Worm (Caenorhabditis elegans) whole organism, late embryonic: Measurements from ENCODE around the gene gtbp-1.

ENCODE experiments used
- C08G9.2 ChIP-seq: sonication (generic microtip); optimal IDR thresholded peaks from 2 replicates; lab custom pipeline; 2016; ENCODE audit warnings: mild to moderate bottlenecking, missing genetic modification characterization, moderate library complexity, missing compliant biosample characterization
- K02D7.2 ChIP-seq: sonication (generic microtip); optimal IDR thresholded peaks from 2 replicates; lab custom pipeline; 2017; ENCODE audit warnings: mild to moderate bottlenecking, missing genetic modification characterization, missing compliant biosample characterization
- K09A11.1 ChIP-seq: sonication (generic microtip); optimal IDR thresholded peaks from 2 replicates; lab custom pipeline; 2017; ENCODE audit warnings: antibody characterized with exemption, mild to moderate bottlenecking, missing genetic modification characterization, missing compliant biosample characterization; ENCODE audit not compliant: insufficient read depth
- Y22D7AL.16 ChIP-seq: sonication (generic microtip); optimal IDR thresholded peaks from 2 replicates; lab custom pipeline; 2016; ENCODE audit warnings: missing genetic modification characterization, missing compliant biosample characterization
- ahr-1 ChIP-seq: sonication (generic microtip); optimal IDR thresholded peaks from 2 replicates; lab custom pipeline; 2016; ENCODE audit warnings: missing genetic modification characterization, missing compliant biosample characterization
- ama-1 ChIP-seq: fragments of 150-350 bp; optimal IDR thresholded peaks from 2 replicates; lab custom pipeline; 2014
- ceh-18 ChIP-seq: sonication (generic microtip); optimal IDR thresholded peaks from 2 replicates; lab custom pipeline; 2016; ENCODE audit warnings: missing genetic modification characterization, missing compliant biosample characterization
- ceh-19 ChIP-seq: fragments of 200-800 bp; sonication (Bioruptor generic); optimal IDR thresholded peaks from 2 replicates; lab custom pipeline; 2018; ENCODE audit warnings: mild to moderate bottlenecking, missing genetic modification characterization, missing compliant biosample characterization
- ceh-2 ChIP-seq: sonication (generic microtip); optimal IDR thresholded peaks from 2 replicates; lab custom pipeline; 2016; ENCODE audit warnings: missing genotype, missing genetic modification characterization, missing compliant biosample characterization
- ceh-22 ChIP-seq: sonication (generic microtip); optimal IDR thresholded peaks from 2 replicates; lab custom pipeline; 2017; ENCODE audit warnings: missing biosample characterization, missing genetic modification characterization
- ceh-30 ChIP-seq: fragments of 150-350 bp; optimal IDR thresholded peaks from 2 replicates; lab custom pipeline; 2014; ENCODE audit warnings: missing biosample characterization, missing genetic modification characterization
- ceh-31 ChIP-seq: sonication (generic microtip); optimal IDR thresholded peaks from 2 replicates; lab custom pipeline; 2016; ENCODE audit warnings: missing genetic modification characterization, missing compliant biosample characterization
- ceh-45 ChIP-seq: fragments of 200-800 bp; sonication (Bioruptor generic); IDR thresholded peaks from 2 replicates; pipeline ENCODE4 v1.3.6; 2022; ENCODE audit warnings: missing genetic modification reagents, missing genetic modification characterization, missing compliant biosample characterization
- ceh-48 ChIP-seq: sonication (generic microtip); optimal IDR thresholded peaks from 2 replicates; lab custom pipeline; 2016; ENCODE audit warnings: missing genetic modification characterization, inconsistent platforms, missing compliant biosample characterization
- che-1 ChIP-seq: sonication (generic microtip); optimal IDR thresholded peaks from 2 replicates; lab custom pipeline; 2016; ENCODE audit warnings: mild to moderate bottlenecking, missing genetic modification characterization, missing compliant biosample characterization
- eyg-1 ChIP-seq: sonication (generic microtip); optimal IDR thresholded peaks from 2 replicates; lab custom pipeline; 2016; ENCODE audit warnings: missing genotype, missing genetic modification characterization, missing compliant biosample characterization
- fkh-10 ChIP-seq: fragments of 150-350 bp; optimal IDR thresholded peaks from 2 replicates; lab custom pipeline; 2014; ENCODE audit warnings: missing biosample characterization, missing genetic modification reagents, missing genetic modification characterization
- fkh-6 ChIP-seq: sonication (generic microtip); optimal IDR thresholded peaks from 2 replicates; lab custom pipeline; 2016; ENCODE audit warnings: missing genetic modification characterization, missing compliant biosample characterization
- gmeb-2 ChIP-seq: sonication (generic microtip); optimal IDR thresholded peaks from 2 replicates; lab custom pipeline; 2016; ENCODE audit warnings: missing genetic modification characterization, inconsistent platforms, missing compliant biosample characterization
- hlh-15 ChIP-seq: sonication (generic microtip); optimal IDR thresholded peaks from 2 replicates; lab custom pipeline; 2016; ENCODE audit warnings: missing genetic modification characterization, missing compliant biosample characterization
- hlh-30 ChIP-seq: sonication (generic microtip); optimal IDR thresholded peaks from 2 replicates; lab custom pipeline; 2017; ENCODE audit warnings: antibody characterized with exemption, missing genetic modification characterization, missing compliant biosample characterization; ENCODE audit not compliant: insufficient read depth
- hlh-6 ChIP-seq: sonication (generic microtip); optimal IDR thresholded peaks from 2 replicates; lab custom pipeline; 2016; ENCODE audit warnings: missing genotype, missing genetic modification characterization, missing compliant biosample characterization
- lim-6 ChIP-seq: sonication (generic microtip); optimal IDR thresholded peaks from 2 replicates; lab custom pipeline; 2016; ENCODE audit warnings: missing genetic modification characterization, missing compliant biosample characterization
- madf-2 ChIP-seq: sonication (generic microtip); optimal IDR thresholded peaks from 2 replicates; lab custom pipeline; 2017; ENCODE audit warnings: missing genetic modification characterization, missing compliant biosample characterization
- nfya-1 ChIP-seq: sonication (generic microtip); optimal IDR thresholded peaks from 2 replicates; lab custom pipeline; 2017; ENCODE audit warnings: missing genetic modification characterization, mild to moderate bottlenecking, missing compliant biosample characterization, antibody characterized with exemption, moderate library complexity
- nhr-232 ChIP-seq: sonication (generic microtip); optimal IDR thresholded peaks from 2 replicates; lab custom pipeline; 2016; ENCODE audit warnings: missing genetic modification characterization, missing compliant biosample characterization
- npax-4 ChIP-seq: sonication (generic microtip); optimal IDR thresholded peaks from 2 replicates; lab custom pipeline; 2016; ENCODE audit warnings: missing genetic modification characterization, missing compliant biosample characterization
- odd-2 ChIP-seq: sonication (generic microtip); optimal IDR thresholded peaks from 2 replicates; lab custom pipeline; 2017; ENCODE audit warnings: antibody characterized with exemption, mild to moderate bottlenecking, missing genetic modification characterization, missing compliant biosample characterization
- pag-3 ChIP-seq: sonication (generic microtip); optimal IDR thresholded peaks from 2 replicates; lab custom pipeline; 2016; ENCODE audit warnings: missing compliant biosample characterization, missing genetic modification characterization, borderline replicate concordance
- pat-9 ChIP-seq: fragments of 200-800 bp; sonication (Bioruptor generic); optimal IDR thresholded peaks from 2 replicates; lab custom pipeline; 2018; ENCODE audit warnings: mild to moderate bottlenecking, missing genetic modification characterization, moderate library complexity, missing compliant biosample characterization
- pax-1 ChIP-seq: fragments of 150-350 bp; optimal IDR thresholded peaks from 2 replicates; lab custom pipeline; 2014; ENCODE audit warnings: missing biosample characterization, missing genetic modification characterization
- pha-4 ChIP-seq: fragments of 150-350 bp; optimal IDR thresholded peaks from 2 replicates; lab custom pipeline; 2018; ENCODE audit warnings: missing biosample characterization, missing genetic modification reagents, missing genetic modification characterization
- rnt-1 ChIP-seq: sonication (generic microtip); optimal IDR thresholded peaks from 2 replicates; lab custom pipeline; 2016; ENCODE audit warnings: missing genetic modification characterization, missing compliant biosample characterization
- sox-4 ChIP-seq: sonication (generic microtip); optimal IDR thresholded peaks from 2 replicates; lab custom pipeline; 2017; ENCODE audit warnings: mild to moderate bottlenecking, missing genetic modification characterization, inconsistent platforms, missing compliant biosample characterization
- syd-9 ChIP-seq: sonication (generic microtip); optimal IDR thresholded peaks from 2 replicates; lab custom pipeline; 2016; ENCODE audit warnings: mild to moderate bottlenecking, missing genetic modification characterization, moderate library complexity, missing compliant biosample characterization
- tbx-2 ChIP-seq: sonication (generic microtip); optimal IDR thresholded peaks from 2 replicates; lab custom pipeline; 2016; ENCODE audit warnings: missing genetic modification characterization, missing compliant biosample characterization
- unc-55 ChIP-seq: sonication (generic microtip); optimal IDR thresholded peaks from 2 replicates; lab custom pipeline; 2017; ENCODE audit warnings: missing biosample characterization, missing genetic modification reagents, missing genetic modification characterization
- unc-86 ChIP-seq: sonication (generic microtip); optimal IDR thresholded peaks from 2 replicates; lab custom pipeline; 2016; ENCODE audit warnings: missing genetic modification characterization, missing compliant biosample characterization

Gene gtbp-1

DNA sequence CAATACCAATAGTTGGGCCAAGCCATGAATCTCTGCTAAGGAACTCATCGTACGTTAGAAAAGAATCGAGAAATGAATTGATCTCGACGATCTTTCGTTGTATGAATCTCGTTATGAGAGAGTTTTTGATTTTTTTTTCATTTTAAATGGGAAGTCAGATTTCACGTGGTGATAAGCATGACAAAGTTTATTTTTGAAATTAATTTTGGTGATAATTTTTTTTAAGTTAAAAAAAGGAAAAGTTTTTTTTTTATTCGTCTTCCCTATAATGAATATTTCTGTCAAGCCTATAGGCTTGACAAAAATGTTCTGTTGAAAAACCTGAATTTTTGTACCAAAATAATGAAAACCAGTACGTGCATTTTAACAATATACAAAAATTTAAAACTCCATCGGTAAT, 7.1 kb upstream of the gtbp-1 start, which contains the start of gene K08F4.5:
Gene K08F4.5, minus strand, starts transcription at position 101 of the 400 bp plus-strand sequence.
- TF ChIP-seq ceh-22 (tag; lab: Kevin White, UChicago) (no peak), unc-86 (tag; lab: Kevin White, UChicago) (no peak), pax-1 (tag; lab: Kevin White, UChicago) (no peak), K09A11.1 (tag; lab: Kevin White, UChicago) (no peak), ama-1 (lab: Kevin White, UChicago) (no peak), ceh-30 (tag; lab: Kevin White, UChicago) (no peak), ceh-18 (tag; lab: Kevin White, UChicago) (no peak), hlh-30 (tag; lab: Kevin White, UChicago) (no peak), C08G9.2 (tag; lab: Kevin White, UChicago) (no peak)

- TF ChIP-seq eyg-1 (no peak), nfya-1 (tag; lab: Kevin White, UChicago) (no peak), ahr-1 (no peak), ceh-45 (GFP tag; lab: Robert Waterston, UW) (no peak), lim-6 (tag; lab: Kevin White, UChicago) (no peak), hlh-30 (tag; lab: Kevin White, UChicago) (no peak), ama-1 (lab: Kevin White, UChicago) (no peak), ceh-30 (tag; lab: Kevin White, UChicago) (no peak), Y22D7AL.16 (tag; lab: Kevin White, UChicago) (no peak), hlh-6 (tag; lab: Kevin White, UChicago) (no peak), npax-4 (tag; lab: Kevin White, UChicago) (no peak)
- TF ChIP-seq, all 69 proteins: peak for 0
These were observed 1.2 kb upstream of the gtbp-1 start, which contains the start of gene glt-3 for ce11 chrIV:10129957-10130356. Gene glt-3, plus strand, starts transcription at chrIV:10130257.

DNA sequence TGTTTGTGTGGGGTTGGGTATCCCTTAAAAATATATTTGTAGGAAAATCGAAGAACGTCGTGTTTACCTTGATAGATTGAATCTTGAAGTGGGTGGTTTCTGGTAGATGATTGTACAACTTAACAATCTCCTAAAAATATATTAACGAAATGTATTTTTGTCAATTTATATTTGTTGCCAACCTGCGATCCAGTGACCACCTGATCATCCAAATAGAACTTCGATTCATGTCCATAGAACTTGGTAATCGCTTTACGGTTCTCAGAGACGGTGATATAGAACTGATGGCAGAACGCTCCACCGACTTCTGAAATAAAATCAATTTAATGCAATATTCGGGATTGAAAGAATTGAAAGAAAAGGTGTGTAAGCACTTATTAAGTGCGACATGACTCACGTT, 310 bp downstream of the gtbp-1 start:
- TF ChIP-seq unc-55 (no peak), che-1 (tag; lab: Kevin White, UChicago) (no peak), pha-4 (no peak), fkh-10 (GFP tag; lab: Kevin White, UChicago) (no peak), syd-9 (tag; lab: Kevin White, UChicago) (no peak), gmeb-2 (no peak)

DNA sequence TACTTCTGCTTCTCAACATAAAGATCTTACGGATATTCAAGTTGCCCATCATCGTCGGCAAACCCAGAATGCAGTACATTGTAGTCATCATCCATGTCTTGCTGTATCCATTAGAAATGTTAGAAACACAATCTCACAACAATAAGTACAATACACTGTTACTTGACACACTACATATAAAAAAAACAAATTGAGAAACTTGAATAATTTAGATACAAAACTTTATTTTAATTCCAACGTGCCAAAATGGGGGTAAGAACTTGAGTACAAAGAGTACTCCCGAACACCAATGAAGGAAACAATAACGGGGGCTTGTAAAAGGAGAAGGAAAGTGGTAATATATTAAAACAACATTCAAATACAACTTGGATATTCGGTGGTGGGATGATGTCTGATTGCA, 2.2 kb downstream of the gtbp-1 start, which contains the start of gene ctf-18:
Gene ctf-18, minus strand, starts transcription at position 101 of the 400 bp plus-strand sequence.
- TF ChIP-seq fkh-6 (tag; lab: Kevin White, UChicago) (no peak), madf-2 (tag; lab: Kevin White, UChicago) (no peak), ceh-2 (no peak), hlh-15 (no peak), pat-9 (no peak), ceh-19 (GFP tag; lab: Kevin White, UChicago) (no peak), ceh-48 (tag; lab: Kevin White, UChicago) (no peak), rnt-1 (tag; lab: Kevin White, UChicago) (no peak), ceh-31 (tag; lab: Kevin White, UChicago) (no peak), K09A11.1 (tag; lab: Kevin White, UChicago) (no peak), tbx-2 (tag; lab: Kevin White, UChicago) (no peak), sox-4 (tag; lab: Kevin White, UChicago) (no peak), odd-2 (tag; lab: Kevin White, UChicago) (no peak), K02D7.2 (tag; lab: Kevin White, UChicago) (no peak), fkh-10 (GFP tag; lab: Kevin White, UChicago) (no peak), nhr-232 (tag; lab: Kevin White, UChicago) (no peak), pag-3 (tag; lab: Kevin White, UChicago) (no peak)
